Worm (Caenorhabditis elegans): ENCODE measurements around the gene fbxa-181.

The fbxa-181 gene

ce11 chrV:13771209-13771608 lies 45.5 kb downstream of the fbxa-181 start, which contains the start of gene F20G2.5:
Gene F20G2.5 (plus strand): TSS chrV:13771509.
- TF ChIP-seq klf-2 (GFP tag; conservative IDR thresholded peaks at IDR 0.05) (no peak), cog-1 (tag; optimal IDR thresholded peaks at IDR 0.05) (no peak), med-1 (GFP tag; optimal IDR thresholded peaks at IDR 0.05; ENCODE audit: insufficient read depth) (no peak), flt-1 (GFP tag; IDR thresholded peaks at IDR 0.05) (no peak), T22C8.4 (GFP tag; IDR thresholded peaks at IDR 0.05) (no peak), ztf-29 (GFP tag; IDR thresholded peaks at IDR 0.05) (no peak), ref-1 (GFP tag; conservative IDR thresholded peaks at IDR 0.05) (no peak), ztf-23 (GFP tag; IDR thresholded peaks at IDR 0.05) (no peak), tab-1 (GFP tag; IDR thresholded peaks at IDR 0.05) (no peak)

ce11 chrV:13775529-13775928 lies 49.9 kb downstream of the fbxa-181 start, which contains the start of gene F53C11.1:
Gene F53C11.1 (plus strand): TSS chrV:13775796.
- no peak for TF ChIP-seq ztf-23 (GFP tag; IDR thresholded peaks at IDR 0.05)
- no peak for TF ChIP-seq cog-1 (tag; optimal IDR thresholded peaks at IDR 0.05)
- no peak for TF ChIP-seq ref-1 (GFP tag; conservative IDR thresholded peaks at IDR 0.05)
- no peak for TF ChIP-seq med-1 (GFP tag; optimal IDR thresholded peaks at IDR 0.05; ENCODE audit: insufficient read depth)
- TF ChIP-seq ztf-29 (GFP tag; IDR thresholded peaks at IDR 0.05), result no peak
- TF ChIP-seq tab-1 (GFP tag; IDR thresholded peaks at IDR 0.05), result no peak
- no peak for TF ChIP-seq klf-2 (GFP tag; conservative IDR thresholded peaks at IDR 0.05)
- no peak for TF ChIP-seq T22C8.4 (GFP tag; IDR thresholded peaks at IDR 0.05)
- TF ChIP-seq flt-1 (GFP tag; IDR thresholded peaks at IDR 0.05), result no peak
